Worm (Caenorhabditis elegans) whole organism, L2 larva: ENCODE data around the gene B0024.3.

Source experiments
- C34F6.9 ChIP-seq: fragments of 150-350 bp; optimal IDR thresholded peaks from 2 replicates; lab custom pipeline; 2014; ENCODE audit warnings: missing biosample characterization, missing genetic modification characterization
- F13H6.1 ChIP-seq: sonication (generic microtip); optimal IDR thresholded peaks from 2 replicates; lab custom pipeline; 2016; ENCODE audit warnings: missing genetic modification characterization, missing compliant biosample characterization
- R02D3.7 ChIP-seq: fragments of 150-350 bp; optimal IDR thresholded peaks from 2 replicates; lab custom pipeline; 2014; ENCODE audit warnings: missing biosample characterization, missing genetic modification characterization
- Y55F3AM.14 ChIP-seq: fragments of 200-800 bp; sonication (Bioruptor generic); optimal IDR thresholded peaks from 2 replicates; lab custom pipeline; 2018; ENCODE audit warnings: mild to moderate bottlenecking, missing genetic modification characterization, missing compliant biosample characterization
- alr-1 ChIP-seq: fragments of 150-350 bp; optimal IDR thresholded peaks from 2 replicates; lab custom pipeline; 2014; ENCODE audit warnings: missing biosample characterization, missing genetic modification characterization
- ama-1 ChIP-seq: fragments of 150-350 bp; optimal IDR thresholded peaks from 2 replicates; lab custom pipeline; 2018; ENCODE audit warnings: inconsistent platforms
- blmp-1 ChIP-seq: sonication (generic microtip); optimal IDR thresholded peaks from 2 replicates; lab custom pipeline; 2017; ENCODE audit warnings: missing genetic modification characterization, mild to moderate bottlenecking, missing compliant biosample characterization, antibody characterized with exemption, moderate library complexity; ENCODE audit not compliant: insufficient read depth
- ceh-16 ChIP-seq: fragments of 150-350 bp; optimal IDR thresholded peaks from 2 replicates; lab custom pipeline; 2014; ENCODE audit warnings: missing biosample characterization, missing genetic modification characterization
- ceh-82 ChIP-seq: fragments of 150-350 bp; optimal IDR thresholded peaks from 2 replicates; lab custom pipeline; 2014; ENCODE audit warnings: missing biosample characterization, missing genetic modification characterization
- crh-2 ChIP-seq: sonication (generic microtip); optimal IDR thresholded peaks from 2 replicates; lab custom pipeline; 2017; ENCODE audit warnings: missing biosample characterization, missing genetic modification characterization
- dmd-4 ChIP-seq: sonication (generic microtip); optimal IDR thresholded peaks from 2 replicates; lab custom pipeline; 2017; ENCODE audit warnings: missing biosample characterization, missing genetic modification characterization
- egl-27 ChIP-seq: sonication (generic microtip); optimal IDR thresholded peaks from 3 replicates; lab custom pipeline; 2017; ENCODE audit warnings: missing biosample characterization, missing genetic modification reagents, missing genetic modification characterization
- elt-3 ChIP-seq: sonication (generic microtip); optimal IDR thresholded peaks from 2 replicates; lab custom pipeline; 2017; ENCODE audit warnings: missing biosample characterization, missing genetic modification characterization
- fos-1 ChIP-seq: fragments of 150-350 bp; optimal IDR thresholded peaks from 2 replicates; lab custom pipeline; 2014; ENCODE audit warnings: missing biosample characterization, missing genetic modification characterization
- gmeb-1 ChIP-seq: fragments of 150-350 bp; optimal IDR thresholded peaks from 2 replicates; lab custom pipeline; 2014; ENCODE audit warnings: missing biosample characterization, missing genetic modification characterization
- lin-11 ChIP-seq: fragments of 150-350 bp; sonication (generic microtip); optimal IDR thresholded peaks from 2 replicates; lab custom pipeline; 2014; ENCODE audit warnings: missing biosample characterization, missing genetic modification characterization, inconsistent platforms, mixed read lengths
- lin-13 ChIP-seq: fragments of 150-350 bp; optimal IDR thresholded peaks from 2 replicates; lab custom pipeline; 2014; ENCODE audit warnings: missing biosample characterization, missing genetic modification reagents, missing genetic modification characterization
- lsy-2 ChIP-seq, 2 experiments: fragments of 150-350 bp in 1 of 2; sonication (generic microtip) in 1 of 2; optimal IDR thresholded peaks; 2 replicates each; lab custom pipeline; 2014 to 2017; ENCODE audit warnings: missing biosample characterization in 2 of 2, missing genetic modification characterization in 2 of 2
- mab-5 ChIP-seq: fragments of 150-350 bp; optimal IDR thresholded peaks from 2 replicates; lab custom pipeline; 2014; ENCODE audit warnings: missing biosample characterization, missing genetic modification characterization
- mbf-1 ChIP-seq: sonication (generic microtip); optimal IDR thresholded peaks from 2 replicates; lab custom pipeline; 2017; ENCODE audit warnings: missing biosample characterization, missing genetic modification characterization
- mdl-1 ChIP-seq, 2 experiments: fragments of 150-350 bp in 1 of 2; sonication (generic microtip) in 1 of 2; optimal IDR thresholded peaks; 2 replicates each; lab custom pipeline; 2017; ENCODE audit warnings: missing biosample characterization in 2 of 2, missing genetic modification characterization in 2 of 2
- nhr-10 ChIP-seq: sonication (generic microtip); optimal IDR thresholded peaks from 2 replicates; lab custom pipeline; 2017; ENCODE audit warnings: missing biosample characterization, missing genetic modification characterization
- nhr-12 ChIP-seq: fragments of 150-350 bp; optimal IDR thresholded peaks from 2 replicates; lab custom pipeline; 2014; ENCODE audit warnings: missing biosample characterization, missing genetic modification characterization
- nhr-129 ChIP-seq: fragments of 150-350 bp; optimal IDR thresholded peaks from 2 replicates; lab custom pipeline; 2014; ENCODE audit warnings: missing biosample characterization, missing genetic modification characterization
- nhr-21 ChIP-seq: fragments of 150-350 bp; optimal IDR thresholded peaks from 2 replicates; lab custom pipeline; 2014; ENCODE audit warnings: missing biosample characterization, missing genetic modification characterization
- nhr-237 ChIP-seq: fragments of 150-350 bp; optimal IDR thresholded peaks from 2 replicates; lab custom pipeline; 2014; ENCODE audit warnings: missing biosample characterization, missing genetic modification characterization
- nhr-25 ChIP-seq: fragments of 150-350 bp; sonication (generic microtip); optimal IDR thresholded peaks from 3 replicates; lab custom pipeline; 2014; ENCODE audit warnings: missing biosample characterization, missing genetic modification characterization
- nhr-6 ChIP-seq: fragments of 150-350 bp; optimal IDR thresholded peaks from 2 replicates; lab custom pipeline; 2014; ENCODE audit warnings: missing biosample characterization, missing genetic modification characterization
- peb-1 ChIP-seq: fragments of 150-350 bp; optimal IDR thresholded peaks from 2 replicates; lab custom pipeline; 2014; ENCODE audit warnings: missing biosample characterization, missing genetic modification characterization
- sem-4 ChIP-seq: fragments of 150-350 bp; optimal IDR thresholded peaks from 2 replicates; lab custom pipeline; 2014; ENCODE audit warnings: missing biosample characterization, missing genetic modification reagents, missing genetic modification characterization
- sma-3 ChIP-seq: sonication (generic microtip); optimal IDR thresholded peaks from 2 replicates; lab custom pipeline; 2016; ENCODE audit warnings: missing genetic modification reagents, missing genetic modification characterization, missing compliant biosample characterization
- sma-9 ChIP-seq, 2 experiments: fragments of 150-350 bp in 1 of 2; sonication (generic microtip) in 1 of 2; optimal IDR thresholded peaks; 2 replicates each; lab custom pipeline; 2014 to 2016; ENCODE audit warnings: missing genetic modification characterization in 2 of 2, mild to moderate bottlenecking in 1 of 2, missing biosample characterization in 1 of 2, missing compliant biosample characterization in 1 of 2, missing genetic modification reagents in 1 of 2, moderate library complexity in 1 of 2
- snpc-4 ChIP-seq: fragments of 150-350 bp; optimal IDR thresholded peaks from 2 replicates; lab custom pipeline; 2014; ENCODE audit warnings: missing biosample characterization, missing genetic modification characterization
- unc-39 ChIP-seq: fragments of 150-350 bp; optimal IDR thresholded peaks from 2 replicates; lab custom pipeline; 2014; ENCODE audit warnings: missing biosample characterization, missing genetic modification characterization
- unc-55 ChIP-seq: fragments of 150-350 bp; sonication (generic microtip); optimal IDR thresholded peaks from 3 replicates; lab custom pipeline; 2014; ENCODE audit warnings: missing biosample characterization, missing genetic modification reagents, missing genetic modification characterization
- unc-62 ChIP-seq: fragments of 150-350 bp; optimal IDR thresholded peaks from 2 replicates; lab custom pipeline; 2014; ENCODE audit warnings: missing biosample characterization, missing genetic modification reagents, missing genetic modification characterization
- zag-1 ChIP-seq: fragments of 150-350 bp; optimal IDR thresholded peaks from 2 replicates; lab custom pipeline; 2014; ENCODE audit warnings: missing biosample characterization, missing genetic modification characterization
- ztf-11 ChIP-seq: sonication (generic microtip); optimal IDR thresholded peaks from 2 replicates; lab custom pipeline; 2017; ENCODE audit warnings: missing biosample characterization, missing genetic modification characterization
- ztf-4 ChIP-seq: fragments of 150-350 bp; optimal IDR thresholded peaks from 2 replicates; lab custom pipeline; 2014; ENCODE audit warnings: missing biosample characterization, missing genetic modification characterization

B0024.3 gene

ce11 chrV:10256050-10256449 lies 31.3 kb upstream of the B0024.3 start, which contains the start of gene nhr-232:
TSS of gene nhr-232 (plus strand) at chrV:10256170.
- peak; percentile 55 for TF ChIP-seq sma-9 (GFP tag; optimal IDR thresholded peaks at IDR 0.05; lab: Kevin White, UChicago)
- no peak for TF ChIP-seq sma-9 (tag; optimal IDR thresholded peaks at IDR 0.05; lab: Kevin White, UChicago)
- no peak for TF ChIP-seq lin-13 (GFP tag; lab: Kevin White, UChicago)
- no peak for TF ChIP-seq peb-1 (tag; lab: Kevin White, UChicago)
- no peak for TF ChIP-seq nhr-237
- peak; percentile 80 for TF ChIP-seq fos-1 (tag; lab: Kevin White, UChicago)
- TF ChIP-seq gmeb-1: no peak
- TF ChIP-seq F13H6.1 (tag; lab: Kevin White, UChicago): peak; percentile 5

- no peak for TF ChIP-seq R02D3.7
- TF ChIP-seq nhr-10: no peak
- TF ChIP-seq lin-11 (tag; lab: Kevin White, UChicago): no peak
- TF ChIP-seq nhr-237: no peak
- no peak for TF ChIP-seq ztf-4 (tag; lab: Kevin White, UChicago)
- TF ChIP-seq nhr-12 (tag; lab: Kevin White, UChicago): no peak
- no peak for TF ChIP-seq C34F6.9 (tag; lab: Kevin White, UChicago)
- TF ChIP-seq zag-1 (tag; lab: Kevin White, UChicago): no peak
- no peak for TF ChIP-seq nhr-129
- TF ChIP-seq F13H6.1 (tag; lab: Kevin White, UChicago): no peak
- no peak for TF ChIP-seq sem-4
- no peak for TF ChIP-seq nhr-21 (tag; lab: Kevin White, UChicago)
- TF ChIP-seq sma-3 (GFP tag; lab: Kevin White, UChicago): no peak
These were observed 26.9 kb upstream of the B0024.3 start, which contains the start of gene sri-18 for ce11 chrV:10260460-10260859. TSS of gene sri-18 (minus strand) at chrV:10260560.

- TF ChIP-seq zag-1 (tag; lab: Kevin White, UChicago) (no peak), nhr-25 (no peak), dmd-4 (tag; lab: Kevin White, UChicago) (no peak), mab-5 (no peak), snpc-4 (tag; lab: Kevin White, UChicago) (no peak), R02D3.7 (no peak), egl-27 (tag; lab: Kevin White, UChicago) (no peak), nhr-6 (tag; lab: Kevin White, UChicago) (no peak), gmeb-1 (no peak), nhr-237 (no peak), lsy-2 (tag; optimal IDR thresholded peaks at IDR 0.05; lab: Kevin White, UChicago) (no peak)
These were observed 22.3 kb upstream of the B0024.3 start for ce11 chrV:10265019-10265418.

ce11 chrV:10266050-10266449 lies 21.3 kb upstream of the B0024.3 start:
- TF ChIP-seq ztf-11 (tag; lab: Kevin White, UChicago) (no peak), C34F6.9 (tag; lab: Kevin White, UChicago) (no peak), dmd-4 (tag; lab: Kevin White, UChicago) (no peak)
- TF ChIP-seq, all 48 proteins: peak for 0

- TF ChIP-seq ceh-16 (tag; lab: Kevin White, UChicago): no peak
- TF ChIP-seq nhr-12 (tag; lab: Kevin White, UChicago): no peak
- TF ChIP-seq nhr-237: no peak
- TF ChIP-seq Y55F3AM.14 (GFP tag; lab: Kevin White, UChicago): no peak
- TF ChIP-seq elt-3 (tag; lab: Kevin White, UChicago): no peak
- no peak for TF ChIP-seq R02D3.7
- TF ChIP-seq nhr-129: no peak
- no peak for TF ChIP-seq nhr-25
These were observed 17.1 kb upstream of the B0024.3 start, which contains the start of gene ric-4 for ce11 chrV:10270214-10270613. TSS of gene ric-4 (minus strand) at chrV:10270314.

ce11 chrV:10273837-10274236 lies 13.5 kb upstream of the B0024.3 start:
- TF ChIP-seq unc-62 (GFP tag; lab: Kevin White, UChicago) (no peak), unc-55 (GFP tag; lab: Kevin White, UChicago) (peak; percentile 87), Y55F3AM.14 (GFP tag; lab: Kevin White, UChicago) (peak; percentile 25), blmp-1 (tag; lab: Kevin White, UChicago) (no peak), nhr-237 (no peak), lsy-2 (tag; optimal IDR thresholded peaks at IDR 0.05; lab: Kevin White, UChicago) (peak in 1 of 2 experiments; percentile 67), F13H6.1 (tag; lab: Kevin White, UChicago) (peak; percentile 62), unc-39 (tag; lab: Kevin White, UChicago) (no peak), C34F6.9 (tag; lab: Kevin White, UChicago) (peak; percentile 78), snpc-4 (tag; lab: Kevin White, UChicago) (peak; percentile 15), lin-11 (tag; lab: Kevin White, UChicago) (peak; percentile 22), ztf-4 (tag; lab: Kevin White, UChicago) (peak; percentile 37), ztf-11 (tag; lab: Kevin White, UChicago) (no peak), alr-1 (tag; lab: Kevin White, UChicago) (peak; percentile 25), egl-27 (tag; lab: Kevin White, UChicago) (peak; percentile 36), zag-1 (tag; lab: Kevin White, UChicago) (peak; percentile 73), nhr-10 (no peak), crh-2 (tag; lab: Kevin White, UChicago) (peak; percentile 46), sma-3 (GFP tag; lab: Kevin White, UChicago) (no peak), ama-1 (lab: Kevin White, UChicago) (no peak), dmd-4 (tag; lab: Kevin White, UChicago) (no peak), ceh-82 (tag; lab: Kevin White, UChicago) (no peak), nhr-6 (tag; lab: Kevin White, UChicago) (peak; percentile 62), nhr-129 (peak; percentile 73), mdl-1 (tag; optimal IDR thresholded peaks at IDR 0.05; lab: Kevin White, UChicago) (peak in 1 of 2 experiments; percentile 74), lin-13 (GFP tag; lab: Kevin White, UChicago) (peak; percentile 40), sma-9 (GFP tag; optimal IDR thresholded peaks at IDR 0.05; lab: Kevin White, UChicago) (peak; percentile 60), sma-9 (tag; optimal IDR thresholded peaks at IDR 0.05; lab: Kevin White, UChicago) (no peak), mbf-1 (tag; lab: Kevin White, UChicago) (no peak), sem-4 (no peak)
